Fruit fly (Drosophila melanogaster): Measurements from ENCODE around the gene Cftr.
A peak's percentile ranks its signal among the peaks of the same experiment; 100 is the strongest.

Gene Cftr

dm6 chr3R:24543676-24544277 is at the start of gene Cftr (continued):
- TF ChIP-seq CG1603 (tag; optimal IDR thresholded peaks at IDR 0.05) (no peak), CG30403 (GFP tag; optimal IDR thresholded peaks at IDR 0.05) (no peak), lbe (GFP tag; optimal IDR thresholded peaks at IDR 0.05) (peak; percentile 78), CG32532 (GFP tag; IDR thresholded peaks at IDR 0.05) (peak; percentile 64), vnd (GFP tag; IDR thresholded peaks at IDR 0.05; ENCODE audit: partially characterized antibody) (no peak), CG12744 (GFP tag; optimal IDR thresholded peaks at IDR 0.05) (peak; percentile 70), Sry-β (GFP tag; optimal IDR thresholded peaks at IDR 0.05) (no peak), CG15514 (GFP tag; optimal IDR thresholded peaks at IDR 0.05) (peak; percentile 76), Vsx1 (GFP tag; optimal IDR thresholded peaks at IDR 0.05) (peak; percentile 16), Deaf1 (tag; optimal IDR thresholded peaks at IDR 0.05) (peak; percentile 83), Ada2b (GFP tag; IDR thresholded peaks at IDR 0.05) (peak; percentile 49), slou (GFP tag; optimal IDR thresholded peaks at IDR 0.05) (no peak), nmo (GFP tag; optimal IDR thresholded peaks at IDR 0.05) (no peak), tio (GFP tag; optimal IDR thresholded peaks at IDR 0.05) (no peak), CG18476 (GFP tag; optimal IDR thresholded peaks at IDR 0.05) (peak; percentile 52), CG12155 (GFP tag; optimal IDR thresholded peaks at IDR 0.05) (no peak), Hey (tag; optimal IDR thresholded peaks at IDR 0.05) (peak; percentile 47), wek (GFP tag; optimal IDR thresholded peaks at IDR 0.05) (peak; percentile 18), Ets97D (GFP tag; optimal IDR thresholded peaks at IDR 0.05) (peak; percentile 45), mirr (GFP tag; optimal IDR thresholded peaks at IDR 0.05) (peak; percentile 88), sna (GFP tag; IDR thresholded peaks at IDR 0.05; ENCODE audit: partially characterized antibody) (peak; percentile 43; the same call in 1 of the 2 replicates), fd102C (GFP tag; optimal IDR thresholded peaks at IDR 0.05) (no peak), schlank (tag; optimal IDR thresholded peaks at IDR 0.05) (peak; percentile 12), gt (GFP tag; IDR thresholded peaks at IDR 0.05) (no peak), Ptx1 (GFP tag; IDR thresholded peaks at IDR 0.05) (peak; percentile 43), disco-r (GFP tag; optimal IDR thresholded peaks at IDR 0.05) (peak; percentile 5), Fer3 (tag; optimal IDR thresholded peaks at IDR 0.05) (peak; percentile 45), CG18619 (GFP tag; optimal IDR thresholded peaks at IDR 0.05) (no peak), CG13624 (GFP tag; optimal IDR thresholded peaks at IDR 0.05) (peak; percentile 94), mld (GFP tag; IDR thresholded peaks at IDR 0.05; ENCODE audit: partially characterized antibody) (no peak; the same call in 2 of the 3 replicates), Nf-YA (GFP tag; IDR thresholded peaks at IDR 0.05) (peak; percentile 18; the same call in 1 of the 2 replicates), p53 (GFP tag; optimal IDR thresholded peaks at IDR 0.05) (peak; percentile 11), CG6791 (GFP tag; IDR thresholded peaks at IDR 0.05; ENCODE audit: partially characterized antibody) (no peak), CG10209 (GFP tag; optimal IDR thresholded peaks at IDR 0.05) (no peak), pita (GFP tag; optimal IDR thresholded peaks at IDR 0.05) (no peak), en (GFP tag; optimal IDR thresholded peaks at IDR 0.05) (peak; percentile 17), CG12219 (GFP tag; optimal IDR thresholded peaks at IDR 0.05) (no peak), jumu (GFP tag; optimal IDR thresholded peaks at IDR 0.05) (no peak), usp (GFP tag; optimal IDR thresholded peaks at IDR 0.05) (no peak), CG9797 (GFP tag; optimal IDR thresholded peaks at IDR 0.05) (no peak), CG3407 (GFP tag; optimal IDR thresholded peaks at IDR 0.05) (no peak), seq (GFP tag; IDR thresholded peaks at IDR 0.05) (no peak), CG17361 (GFP tag; IDR thresholded peaks at IDR 0.05) (no peak), Bdp1 (GFP tag; optimal IDR thresholded peaks at IDR 0.05) (peak; percentile 42), CG7357 (GFP tag; IDR thresholded peaks at IDR 0.05) (no peak), CG31388 (GFP tag; optimal IDR thresholded peaks at IDR 0.05) (no peak), CG12391 (tag; optimal IDR thresholded peaks at IDR 0.05) (no peak), BtbVII (GFP tag; optimal IDR thresholded peaks at IDR 0.05) (peak; percentile 6), Spps (tag; optimal IDR thresholded peaks at IDR 0.05) (no peak), fru (optimal IDR thresholded peaks at IDR 0.05) (no peak), CG6272 (GFP tag; IDR thresholded peaks at IDR 0.05) (no peak)
